Worm (Caenorhabditis elegans): ENCODE data around the gene col-39.

Gene col-39

ce11 chrII:10704575-10705170 lies at the start of gene col-39:
col-39 (plus strand) TSS chrII:10704916.
- no peak for TF ChIP-seq gei-17 (GFP tag; optimal IDR thresholded peaks at IDR 0.05)
- TF ChIP-seq Y53G8AR.9 (GFP tag; conservative IDR thresholded peaks at IDR 0.05): no peak
- TF ChIP-seq lin-40 (tag; optimal IDR thresholded peaks at IDR 0.05): peak; percentile 8
- no peak for TF ChIP-seq ceh-79 (tag; optimal IDR thresholded peaks at IDR 0.05)

- TF ChIP-seq lin-35 (GFP tag; optimal IDR thresholded peaks at IDR 0.05): no peak
- peak; percentile 42 for TF ChIP-seq nhr-80 (tag; optimal IDR thresholded peaks at IDR 0.05)
Measured at ce11 chrII:10656395-10656794, 48.3 kb upstream of the col-39 start.

ce11 chrII:10657632-10658108 lies 47.0 kb upstream of the col-39 start, which contains the start of gene lact-3:
lact-3 (minus strand) TSS chrII:10657682.
- TF ChIP-seq let-607 (tag; optimal IDR thresholded peaks at IDR 0.05) (no peak), K11D2.4 (GFP tag; IDR thresholded peaks at IDR 0.05) (no peak), mxl-1 (tag; optimal IDR thresholded peaks at IDR 0.05) (no peak), snpc-1.3 (tag; optimal IDR thresholded peaks at IDR 0.05; ENCODE audit: insufficient read depth) (no peak), F55B11.4 (tag; optimal IDR thresholded peaks at IDR 0.05; ENCODE audit: borderline replicate concordance, insufficient read depth) (no peak), ztf-26 (tag; optimal IDR thresholded peaks at IDR 0.05) (no peak), ceh-40 (GFP tag; IDR thresholded peaks at IDR 0.05) (no peak), ztf-22 (GFP tag; optimal IDR thresholded peaks at IDR 0.05) (no peak), repo-1 (tag; optimal IDR thresholded peaks at IDR 0.05) (no peak), athp-1 (tag; optimal IDR thresholded peaks at IDR 0.05) (peak; percentile 23), lin-40 (tag; optimal IDR thresholded peaks at IDR 0.05) (no peak), ets-4 (GFP tag; optimal IDR thresholded peaks at IDR 0.05) (no peak), lsy-27 (tag; optimal IDR thresholded peaks at IDR 0.05; ENCODE audit: borderline replicate concordance, insufficient read depth) (no peak), hrde-1 (tag; optimal IDR thresholded peaks at IDR 0.05; ENCODE audit: borderline replicate concordance) (peak; percentile 80), K12H6.12 (tag; optimal IDR thresholded peaks at IDR 0.05) (no peak), rcor-1 (GFP tag; IDR thresholded peaks at IDR 0.05) (0 out of 2 replicates have a peak, but pooled peaks have one; percentile 13), sdz-38 (tag; optimal IDR thresholded peaks at IDR 0.05) (no peak), zim-3 (tag; optimal IDR thresholded peaks at IDR 0.05) (no peak), nhr-90 (tag; optimal IDR thresholded peaks at IDR 0.05) (no peak), mcd-1 (GFP tag; IDR thresholded peaks at IDR 0.05) (peak; percentile 43), cebp-1 (GFP tag; IDR thresholded peaks at IDR 0.05) (no peak), cebp-1 (tag; optimal IDR thresholded peaks at IDR 0.05) (peak; percentile 38), lin-35 (GFP tag; optimal IDR thresholded peaks at IDR 0.05) (no peak), ztf-18 (tag; optimal IDR thresholded peaks at IDR 0.05) (no peak), attf-3 (GFP tag; conservative IDR thresholded peaks at IDR 0.05) (no peak), madf-8 (GFP tag; conservative IDR thresholded peaks at IDR 0.05) (no peak; the same call in 1 of the 2 replicates), rpc-1 (optimal IDR thresholded peaks at IDR 0.05) (no peak), rpc-1 (tag; optimal IDR thresholded peaks at IDR 0.05) (no peak), Y79H2A.3 (GFP tag; conservative IDR thresholded peaks at IDR 0.05) (0 out of 2 replicates have a peak, but pooled peaks have one; percentile 38), D2030.7 (GFP tag; IDR thresholded peaks at IDR 0.05) (no peak), bed-1 (GFP tag; IDR thresholded peaks at IDR 0.05) (no peak), egrh-3 (GFP tag; IDR thresholded peaks at IDR 0.05) (no peak), ztf-6 (GFP tag; IDR thresholded peaks at IDR 0.05) (no peak), ceh-91 (GFP tag; IDR thresholded peaks at IDR 0.05) (0 out of 2 replicates have a peak, but pooled peaks have one; percentile 16), cebp-2 (GFP tag; IDR thresholded peaks at IDR 0.05) (0 out of 2 replicates have a peak, but pooled peaks have one; percentile 72), ekl-4 (GFP tag; IDR thresholded peaks at IDR 0.05) (peak; percentile 71), nhr-179 (tag; optimal IDR thresholded peaks at IDR 0.05) (no peak), ZK185.1 (tag; optimal IDR thresholded peaks at IDR 0.05; ENCODE audit: poor library complexity, severe bottlenecking) (no peak), mes-4 (tag; optimal IDR thresholded peaks at IDR 0.05) (no peak), Y95B8A.8 (GFP tag; IDR thresholded peaks at IDR 0.05) (0 out of 2 replicates have a peak, but pooled peaks have one; percentile 41)
